ENCODE assay signal across 1 fruit fly cellular context in the genomic region with DNA sequence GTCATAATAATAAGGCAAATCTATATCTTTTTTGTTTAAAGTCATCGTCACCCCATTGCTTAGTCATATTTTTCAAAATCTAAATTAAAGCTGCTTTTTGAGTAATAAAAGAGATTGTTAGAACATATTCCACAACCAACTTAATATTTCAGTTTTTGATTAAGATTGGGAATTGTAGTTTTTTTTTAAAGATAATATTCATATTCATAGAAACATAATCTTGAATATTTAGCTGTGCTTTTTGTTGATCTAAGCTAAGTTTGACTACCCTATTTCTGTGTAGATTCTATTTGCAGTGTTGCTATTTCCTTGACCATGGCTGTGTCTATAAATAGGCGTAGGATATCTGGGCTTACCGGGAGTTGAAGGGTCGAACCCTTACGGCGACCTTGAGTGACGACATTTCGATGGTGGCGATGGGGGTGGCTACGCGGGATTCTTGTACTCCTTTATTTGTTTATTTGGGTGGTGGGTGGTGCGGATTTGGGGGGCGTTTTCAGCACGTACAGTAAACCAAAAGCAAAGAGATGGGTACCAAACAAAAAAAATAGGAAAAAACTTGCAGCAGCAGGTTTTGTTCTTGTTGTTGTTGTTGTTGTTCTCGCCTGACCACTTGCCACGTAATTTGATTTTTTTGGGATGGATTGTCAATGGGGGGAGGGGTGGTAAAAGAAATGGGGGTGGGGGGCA.
TF ChIP-seq lines count a peak whose summit lies in the region.

No protein-coding gene starts in this region.

TF ChIP-seq in whole organism, embryonic, 481 proteins besides CTCF, POLR2A, EP300 and RAD21 (continued from another document):
- TF ChIP-seq pzg (GFP tag; optimal IDR thresholded peaks at IDR 0.05; lab: Kevin White, UChicago) (no peak), mirr (GFP tag; optimal IDR thresholded peaks at IDR 0.05; lab: Kevin White, UChicago) (no peak), CG13624 (GFP tag; optimal IDR thresholded peaks at IDR 0.05; lab: Kevin White, UChicago) (no peak), chm (GFP tag; IDR thresholded peaks at IDR 0.05; lab: Robert Waterston, UW) (0 out of 2 replicates have a peak, but pooled peaks have one; percentile 6), CG9727 (GFP tag; optimal IDR thresholded peaks at IDR 0.05; lab: Kevin White, UChicago) (peak; percentile 16), CG1602 (GFP tag; optimal IDR thresholded peaks at IDR 0.05; lab: Kevin White, UChicago) (no peak), gem (tag; optimal IDR thresholded peaks at IDR 0.05; lab: Kevin White, UChicago) (peak; percentile 49), CG17359 (tag; optimal IDR thresholded peaks at IDR 0.05; lab: Kevin White, UChicago) (peak; percentile 27), ro (GFP tag; IDR thresholded peaks at IDR 0.05; lab: Robert Waterston, UW) (no peak), MBD-R2 (GFP tag; IDR thresholded peaks at IDR 0.05; lab: Robert Waterston, UW) (no peak), tna (GFP tag; IDR thresholded peaks at IDR 0.05; lab: Robert Waterston, UW; ENCODE audit: partially characterized antibody) (no peak), Aef1 (GFP tag; IDR thresholded peaks at IDR 0.05; lab: Robert Waterston, UW) (no peak), CG1529 (GFP tag; optimal IDR thresholded peaks at IDR 0.05; lab: Kevin White, UChicago) (no peak), nerfin-1 (tag; optimal IDR thresholded peaks at IDR 0.05; lab: Kevin White, UChicago) (peak; percentile 99), CG7786 (GFP tag; optimal IDR thresholded peaks at IDR 0.05; lab: Kevin White, UChicago) (no peak), CG11093 (GFP tag; IDR thresholded peaks at IDR 0.05; lab: Robert Waterston, UW) (no peak), Med (GFP tag; lab: Kevin White, UChicago) (peak; percentile 33), CG8924 (tag; optimal IDR thresholded peaks at IDR 0.05; lab: Kevin White, UChicago) (no peak), crol (GFP tag; IDR thresholded peaks at IDR 0.05; lab: Robert Waterston, UW) (0 out of 2 replicates have a peak, but pooled peaks have one; percentile 15), CG34422 (GFP tag; IDR thresholded peaks at IDR 0.05; lab: Robert Waterston, UW) (no peak), CG17385 (GFP tag; optimal IDR thresholded peaks at IDR 0.05; lab: Kevin White, UChicago) (no peak), CG7928 (GFP tag; optimal IDR thresholded peaks at IDR 0.05; lab: Kevin White, UChicago) (no peak), wor (GFP tag; IDR thresholded peaks at IDR 0.05; lab: Robert Waterston, UW) (no peak), Ets65A (GFP tag; lab: Kevin White, UChicago) (no peak), corto (GFP tag; optimal IDR thresholded peaks at IDR 0.05; lab: Kevin White, UChicago) (no peak), CG8388 (GFP tag; optimal IDR thresholded peaks at IDR 0.05; lab: Kevin White, UChicago) (peak; percentile 14), CG12744 (GFP tag; optimal IDR thresholded peaks at IDR 0.05; lab: Kevin White, UChicago) (no peak), Atf6 (GFP tag; IDR thresholded peaks at IDR 0.05; lab: Robert Waterston, UW) (peak; percentile 25; the same call in 1 of the 2 replicates), CG2678 (tag; optimal IDR thresholded peaks at IDR 0.05; lab: Kevin White, UChicago) (no peak), chn (GFP tag; optimal IDR thresholded peaks at IDR 0.05; lab: Kevin White, UChicago) (peak; percentile 16), CG18599 (GFP tag; optimal IDR thresholded peaks at IDR 0.05; lab: Kevin White, UChicago) (peak; percentile 19), fd96Cb (tag; optimal IDR thresholded peaks at IDR 0.05; lab: Kevin White, UChicago) (peak; percentile 5), CG13894 (tag; optimal IDR thresholded peaks at IDR 0.05; lab: Kevin White, UChicago) (peak; percentile 93), dmrt11E (tag; optimal IDR thresholded peaks at IDR 0.05; lab: Kevin White, UChicago) (no peak), CG6791 (GFP tag; IDR thresholded peaks at IDR 0.05; lab: Robert Waterston, UW; ENCODE audit: partially characterized antibody) (peak; percentile 47; the same call in 1 of the 3 replicates), Dbx (GFP tag; IDR thresholded peaks at IDR 0.05; lab: Robert Waterston, UW) (no peak), gcm2 (GFP tag; optimal IDR thresholded peaks at IDR 0.05; lab: Kevin White, UChicago) (no peak), ab (GFP tag; optimal IDR thresholded peaks at IDR 0.05; lab: Kevin White, UChicago) (no peak), nom (GFP tag; optimal IDR thresholded peaks at IDR 0.05; lab: Kevin White, UChicago) (no peak), slp2 (GFP tag; optimal IDR thresholded peaks at IDR 0.05; lab: Kevin White, UChicago) (no peak), CG13296 (GFP tag; optimal IDR thresholded peaks at IDR 0.05; lab: Kevin White, UChicago) (no peak), Oli (tag; optimal IDR thresholded peaks at IDR 0.05; lab: Kevin White, UChicago) (peak; percentile 30), CG2889 (GFP tag; IDR thresholded peaks at IDR 0.05; lab: Robert Waterston, UW) (no peak), CG17328 (GFP tag; IDR thresholded peaks at IDR 0.05; lab: Robert Waterston, UW) (no peak), dan (GFP tag; IDR thresholded peaks at IDR 0.05; lab: Robert Waterston, UW) (no peak), PHDP (tag; optimal IDR thresholded peaks at IDR 0.05; lab: Kevin White, UChicago) (peak; percentile 1), CG9215 (GFP tag; IDR thresholded peaks at IDR 0.05; lab: Robert Waterston, UW) (no peak), Hr51 (GFP tag; optimal IDR thresholded peaks at IDR 0.05; lab: Kevin White, UChicago) (peak in 1 of 2 experiments; percentile 28), CG4282 (GFP tag; optimal IDR thresholded peaks at IDR 0.05; lab: Kevin White, UChicago) (no peak), ato (GFP tag; IDR thresholded peaks at IDR 0.05; lab: Robert Waterston, UW; ENCODE audit: partially characterized antibody) (no peak), az2 (GFP tag; optimal IDR thresholded peaks at IDR 0.05; lab: Kevin White, UChicago) (no peak), CG13775 (GFP tag; optimal IDR thresholded peaks at IDR 0.05; lab: Kevin White, UChicago) (no peak), danr (GFP tag; IDR thresholded peaks at IDR 0.05; lab: Robert Waterston, UW) (no peak), mld (GFP tag; IDR thresholded peaks at IDR 0.05; lab: Robert Waterston, UW; ENCODE audit: partially characterized antibody) (0 out of 3 replicates have a peak, but pooled peaks have one; percentile 25), CG14050 (GFP tag; IDR thresholded peaks at IDR 0.05; lab: Robert Waterston, UW) (no peak), pb (GFP tag; optimal IDR thresholded peaks at IDR 0.05; lab: Kevin White, UChicago) (no peak), H2.0 (GFP tag; IDR thresholded peaks at IDR 0.05; lab: Robert Waterston, UW) (no peak), bab2 (GFP tag; optimal IDR thresholded peaks at IDR 0.05; lab: Kevin White, UChicago) (no peak), CG10321 (GFP tag; IDR thresholded peaks at IDR 0.05; lab: Robert Waterston, UW) (no peak), gce (GFP tag; IDR thresholded peaks at IDR 0.05; lab: Robert Waterston, UW) (0 out of 3 replicates have a peak, but pooled peaks have one; percentile 25), CG17361 (GFP tag; IDR thresholded peaks at IDR 0.05; lab: Robert Waterston, UW) (0 out of 3 replicates have a peak, but pooled peaks have one; percentile 19), Dll (GFP tag; IDR thresholded peaks at IDR 0.05; lab: Robert Waterston, UW; ENCODE audit: partially characterized antibody) (no peak), sqz (GFP tag; optimal IDR thresholded peaks at IDR 0.05; lab: Kevin White, UChicago) (peak; percentile 81), cwo (GFP tag; optimal IDR thresholded peaks at IDR 0.05; lab: Kevin White, UChicago) (no peak), CG18262 (tag; optimal IDR thresholded peaks at IDR 0.05; lab: Kevin White, UChicago) (peak; percentile 38), CG4424 (GFP tag; optimal IDR thresholded peaks at IDR 0.05; lab: Kevin White, UChicago) (no peak), tll (GFP tag; optimal IDR thresholded peaks at IDR 0.05; lab: Kevin White, UChicago) (no peak), CG2712 (tag; optimal IDR thresholded peaks at IDR 0.05; lab: Kevin White, UChicago) (peak; percentile 38), Asciz (GFP tag; optimal IDR thresholded peaks at IDR 0.05; lab: Kevin White, UChicago) (peak; percentile 13), bsh (GFP tag; optimal IDR thresholded peaks at IDR 0.05; lab: Kevin White, UChicago) (peak in 1 of 2 experiments; percentile 25), ase (GFP tag; IDR thresholded peaks at IDR 0.05; lab: Robert Waterston, UW) (no peak), CG4360 (GFP tag; IDR thresholded peaks at IDR 0.05; lab: Robert Waterston, UW) (peak; percentile 65), disco-r (GFP tag; optimal IDR thresholded peaks at IDR 0.05; lab: Kevin White, UChicago) (no peak), salm (tag; optimal IDR thresholded peaks at IDR 0.05; lab: Kevin White, UChicago) (no peak), Taf1 (GFP tag; IDR thresholded peaks at IDR 0.05; lab: Robert Waterston, UW) (no peak), nmo (GFP tag; optimal IDR thresholded peaks at IDR 0.05; lab: Kevin White, UChicago) (peak; percentile 25), CG10959 (GFP tag; IDR thresholded peaks at IDR 0.05; lab: Robert Waterston, UW) (no peak), CG17568 (GFP tag; optimal IDR thresholded peaks at IDR 0.05; lab: Kevin White, UChicago) (no peak), vnd (GFP tag; IDR thresholded peaks at IDR 0.05; lab: Robert Waterston, UW; ENCODE audit: partially characterized antibody) (no peak), CG10267 (tag; optimal IDR thresholded peaks at IDR 0.05; lab: Kevin White, UChicago) (peak; percentile 21), CG31441 (GFP tag; IDR thresholded peaks at IDR 0.05; lab: Robert Waterston, UW) (0 out of 2 replicates have a peak, but pooled peaks have one; percentile 8), Stat92E (GFP tag; optimal IDR thresholded peaks at IDR 0.05; lab: Kevin White, UChicago) (no peak), H15 (GFP tag; IDR thresholded peaks at IDR 0.05; lab: Robert Waterston, UW) (no peak), Deaf1 (tag; optimal IDR thresholded peaks at IDR 0.05; lab: Kevin White, UChicago) (no peak), grau (tag; optimal IDR thresholded peaks at IDR 0.05; lab: Kevin White, UChicago) (peak; percentile 32), fru (optimal IDR thresholded peaks at IDR 0.05; lab: Kevin White, UChicago) (no peak), CG17802 (tag; optimal IDR thresholded peaks at IDR 0.05; lab: Kevin White, UChicago) (no peak), CG2120 (GFP tag; optimal IDR thresholded peaks at IDR 0.05; lab: Kevin White, UChicago) (peak; percentile 20), CG2875 (GFP tag; optimal IDR thresholded peaks at IDR 0.05; lab: Kevin White, UChicago) (no peak), Doc3 (GFP tag; IDR thresholded peaks at IDR 0.05; lab: Robert Waterston, UW; ENCODE audit: partially characterized antibody) (no peak), zfh2 (GFP tag; optimal IDR thresholded peaks at IDR 0.05; lab: Kevin White, UChicago) (no peak), wdn (GFP tag; IDR thresholded peaks at IDR 0.05; lab: Robert Waterston, UW) (no peak), sens (GFP tag; lab: Kevin White, UChicago) (peak; percentile 74), Side (GFP tag; optimal IDR thresholded peaks at IDR 0.05; lab: Kevin White, UChicago) (no peak), Fer3 (tag; optimal IDR thresholded peaks at IDR 0.05; lab: Kevin White, UChicago) (no peak), Lim3 (GFP tag; IDR thresholded peaks at IDR 0.05; lab: Robert Waterston, UW) (no peak), Ssrp (tag; optimal IDR thresholded peaks at IDR 0.05; lab: Kevin White, UChicago) (no peak), CG16813 (GFP tag; IDR thresholded peaks at IDR 0.05; lab: Robert Waterston, UW; ENCODE audit: partially characterized antibody) (0 out of 3 replicates have a peak, but pooled peaks have one; percentile 7), bbx (GFP tag; IDR thresholded peaks at IDR 0.05; lab: Robert Waterston, UW; ENCODE audit: partially characterized antibody) (0 out of 2 replicates have a peak, but pooled peaks have one; percentile 32), CG10979 (tag; optimal IDR thresholded peaks at IDR 0.05; lab: Kevin White, UChicago) (peak; percentile 26), CG3281 (GFP tag; optimal IDR thresholded peaks at IDR 0.05; lab: Kevin White, UChicago) (peak; percentile 18), crc (GFP tag; optimal IDR thresholded peaks at IDR 0.05; lab: Kevin White, UChicago) (no peak), sisA (GFP tag; IDR thresholded peaks at IDR 0.05; lab: Robert Waterston, UW) (no peak), slbo (GFP tag; IDR thresholded peaks at IDR 0.05; lab: Robert Waterston, UW) (peak; percentile 14; the same call in 1 of the 2 replicates), Oaz (GFP tag; IDR thresholded peaks at IDR 0.05; lab: Robert Waterston, UW) (no peak), toy (GFP tag; IDR thresholded peaks at IDR 0.05; lab: Robert Waterston, UW) (no peak), Sox102F (GFP tag; optimal IDR thresholded peaks at IDR 0.05; lab: Kevin White, UChicago) (no peak), chif (GFP tag; optimal IDR thresholded peaks at IDR 0.05; lab: Kevin White, UChicago) (no peak), Opbp (GFP tag; IDR thresholded peaks at IDR 0.05; lab: Robert Waterston, UW; ENCODE audit: partially characterized antibody) (no peak), CG32532 (GFP tag; IDR thresholded peaks at IDR 0.05; lab: Robert Waterston, UW) (0 out of 2 replicates have a peak, but pooled peaks have one; percentile 13), cato (GFP tag; optimal IDR thresholded peaks at IDR 0.05; lab: Kevin White, UChicago; ENCODE audit: borderline replicate concordance) (no peak), CG14860 (GFP tag; IDR thresholded peaks at IDR 0.05; lab: Robert Waterston, UW; ENCODE audit: partially characterized antibody) (no peak), p53 (GFP tag; optimal IDR thresholded peaks at IDR 0.05; lab: Kevin White, UChicago) (no peak), Lhr (GFP tag; optimal IDR thresholded peaks at IDR 0.05; lab: Kevin White, UChicago) (no peak), CG1792 (GFP tag; optimal IDR thresholded peaks at IDR 0.05; lab: Kevin White, UChicago) (no peak), CG11723 (GFP tag; optimal IDR thresholded peaks at IDR 0.05; lab: Kevin White, UChicago) (no peak), CG12391 (tag; optimal IDR thresholded peaks at IDR 0.05; lab: Kevin White, UChicago) (peak; percentile 32), Max (GFP tag; optimal IDR thresholded peaks at IDR 0.05; lab: Kevin White, UChicago) (no peak), lola (GFP tag; optimal IDR thresholded peaks at IDR 0.05; lab: Kevin White, UChicago) (no peak), CG11560 (tag; IDR thresholded peaks at IDR 0.05; lab: Robert Waterston, UW) (no peak), CG11696 (GFP tag; IDR thresholded peaks at IDR 0.05; lab: Robert Waterston, UW) (peak; percentile 88), CG15011 (GFP tag; optimal IDR thresholded peaks at IDR 0.05; lab: Kevin White, UChicago) (no peak)
